Fruit fly (Drosophila melanogaster): ENCODE measurements around the gene Shaw.

Shaw gene

DNA sequence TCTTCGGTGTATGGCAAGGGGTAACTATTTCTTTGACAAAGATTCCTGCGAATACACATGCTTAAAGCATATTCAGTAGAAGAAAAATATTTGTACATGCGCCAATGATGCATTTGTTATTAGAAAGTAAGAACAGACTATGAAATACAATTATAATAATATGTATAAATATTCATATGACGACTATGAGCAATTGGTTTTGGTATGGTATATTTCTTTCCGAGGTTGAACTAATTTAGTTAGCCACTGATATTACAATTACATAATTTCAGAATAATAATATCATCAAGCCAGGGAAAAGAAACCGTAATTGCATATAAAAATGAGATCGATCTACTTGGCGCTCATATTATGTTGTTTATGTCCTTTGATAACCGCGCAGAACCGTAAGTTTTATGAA, 16.5 kb upstream of the Shaw start, which contains the start of gene CG43145:
TSS of gene CG43145 (plus strand) at position 301 of the 400 bp plus-strand sequence.
- no peak for TF ChIP-seq Snoo (tag; optimal IDR thresholded peaks at IDR 0.05)
- TF ChIP-seq D1 (tag; optimal IDR thresholded peaks at IDR 0.05), result no peak
- TF ChIP-seq CG17806 (tag; optimal IDR thresholded peaks at IDR 0.05), result no peak
- no peak for TF ChIP-seq CG8159 (tag; optimal IDR thresholded peaks at IDR 0.05)
- no peak for TF ChIP-seq CG14655 (GFP tag; optimal IDR thresholded peaks at IDR 0.05)
- TF ChIP-seq EcR (GFP tag; optimal IDR thresholded peaks at IDR 0.05), result no peak
- no peak for TF ChIP-seq fd96Ca (GFP tag; IDR thresholded peaks at IDR 0.05)
- no peak for TF ChIP-seq CG9948 (tag; optimal IDR thresholded peaks at IDR 0.05)
- TF ChIP-seq Pif1B (GFP tag; optimal IDR thresholded peaks at IDR 0.05), result no peak
- no peak for TF ChIP-seq CG32121 (GFP tag; IDR thresholded peaks at IDR 0.05)
- no peak for TF ChIP-seq CG4496 (GFP tag; IDR thresholded peaks at IDR 0.05)
- TF ChIP-seq CG15710 (tag; optimal IDR thresholded peaks at IDR 0.05), result no peak
- TF ChIP-seq Ets98B (GFP tag; IDR thresholded peaks at IDR 0.05), result no peak
- no peak for TF ChIP-seq rn (GFP tag; IDR thresholded peaks at IDR 0.05)
- no peak for TF ChIP-seq Pif1A (GFP tag; optimal IDR thresholded peaks at IDR 0.05)
- no peak for TF ChIP-seq CG12605 (GFP tag; IDR thresholded peaks at IDR 0.05)
- TF ChIP-seq gl (tag; optimal IDR thresholded peaks at IDR 0.05), result no peak
- TF ChIP-seq CG13204 (GFP tag; optimal IDR thresholded peaks at IDR 0.05), result no peak
- TF ChIP-seq CG10348 (GFP tag; IDR thresholded peaks at IDR 0.05), result no peak
- no peak for TF ChIP-seq CG34367 (tag; optimal IDR thresholded peaks at IDR 0.05)

DNA sequence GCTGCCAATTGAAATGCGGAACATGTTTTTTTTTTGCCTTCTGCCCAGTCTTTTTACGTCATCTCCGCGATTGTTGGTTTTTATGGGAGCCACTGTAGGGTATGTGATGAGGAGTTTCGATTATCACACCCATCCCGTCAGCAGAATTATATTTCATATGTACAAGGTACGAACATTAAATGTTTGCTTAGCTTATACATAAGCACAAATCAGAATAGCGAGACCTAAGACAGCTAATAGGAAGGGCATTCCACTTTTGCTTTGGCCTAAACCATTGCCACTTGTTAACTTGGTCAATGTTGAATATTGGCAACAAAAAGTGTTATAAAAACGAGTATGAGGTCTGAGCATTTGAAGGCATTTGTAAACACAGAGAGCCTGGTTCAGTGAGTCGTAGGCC, 14.7 kb upstream of the Shaw start, which contains the start of gene CG2816:
TSS of gene CG2816 (plus strand) at position 400 of the 400 bp plus-strand sequence.
- TF ChIP-seq CG10348 (GFP tag; IDR thresholded peaks at IDR 0.05), result peak; percentile 90
- peak; percentile 69 for TF ChIP-seq CG17806 (tag; optimal IDR thresholded peaks at IDR 0.05)
- no peak for TF ChIP-seq CG9948 (tag; optimal IDR thresholded peaks at IDR 0.05)
- peak; percentile 89 for TF ChIP-seq CG14655 (GFP tag; optimal IDR thresholded peaks at IDR 0.05)
- peak; percentile 96 for TF ChIP-seq Ets98B (GFP tag; IDR thresholded peaks at IDR 0.05)
- TF ChIP-seq fd96Ca (GFP tag; IDR thresholded peaks at IDR 0.05), result peak; percentile 97
- peak; percentile 85 for TF ChIP-seq CG8301 (tag; optimal IDR thresholded peaks at IDR 0.05)
- TF ChIP-seq CG15710 (tag; optimal IDR thresholded peaks at IDR 0.05), result no peak
- TF ChIP-seq CG4496 (GFP tag; IDR thresholded peaks at IDR 0.05), result peak; percentile 96
- TF ChIP-seq CG32121 (GFP tag; IDR thresholded peaks at IDR 0.05), result peak; percentile 96
- TF ChIP-seq CG13204 (GFP tag; optimal IDR thresholded peaks at IDR 0.05), result no peak
- TF ChIP-seq EcR (GFP tag; optimal IDR thresholded peaks at IDR 0.05), result no peak
- TF ChIP-seq CG34367 (tag; optimal IDR thresholded peaks at IDR 0.05), result peak; percentile 47
- no peak for TF ChIP-seq gl (tag; optimal IDR thresholded peaks at IDR 0.05)
- peak; percentile 72 for TF ChIP-seq Snoo (tag; optimal IDR thresholded peaks at IDR 0.05)
- TF ChIP-seq D1 (tag; optimal IDR thresholded peaks at IDR 0.05), result no peak
- TF ChIP-seq CG8159 (tag; optimal IDR thresholded peaks at IDR 0.05), result no peak
- TF ChIP-seq CG12605 (GFP tag; IDR thresholded peaks at IDR 0.05), result peak; percentile 91
- TF ChIP-seq Pif1B (GFP tag; optimal IDR thresholded peaks at IDR 0.05), result peak; percentile 81
- peak; percentile 82 for TF ChIP-seq Pif1A (GFP tag; optimal IDR thresholded peaks at IDR 0.05)
- TF ChIP-seq rn (GFP tag; IDR thresholded peaks at IDR 0.05), result peak; percentile 91

DNA sequence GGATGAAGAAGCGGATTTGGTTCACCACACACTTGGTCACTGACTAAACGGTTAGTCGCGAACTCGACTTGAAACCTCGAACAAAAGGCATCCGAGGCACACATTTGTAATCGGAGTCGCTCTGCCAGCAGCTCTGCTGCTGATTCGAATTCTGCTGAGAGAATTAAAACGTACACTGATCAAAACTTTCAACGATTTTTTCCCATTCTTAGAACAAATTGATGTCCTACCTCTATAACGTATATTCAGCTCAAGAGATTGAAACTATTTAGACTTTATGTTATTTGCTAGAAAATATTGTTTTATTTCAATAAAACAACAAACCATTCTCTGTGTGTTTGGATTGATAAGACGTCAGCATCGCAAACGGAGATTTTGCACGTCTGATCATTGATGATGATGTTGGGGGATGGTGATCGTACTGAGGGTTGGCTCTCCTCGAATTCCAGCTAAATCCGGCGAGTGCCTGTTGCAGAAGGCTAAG, 12.5 kb upstream of the Shaw start, which contains the start of gene CG31778:
TSS of gene CG31778 (minus strand) at position 51 of the 484 bp plus-strand sequence.
- TF ChIP-seq CG13204 (GFP tag; optimal IDR thresholded peaks at IDR 0.05) (peak; percentile 15), rn (GFP tag; IDR thresholded peaks at IDR 0.05) (peak; percentile 36; the same call in 1 of the 2 replicates), Snoo (tag; optimal IDR thresholded peaks at IDR 0.05) (peak; percentile 79), CG9948 (tag; optimal IDR thresholded peaks at IDR 0.05) (peak; percentile 60), Pif1A (GFP tag; optimal IDR thresholded peaks at IDR 0.05) (peak; percentile 56), CG34367 (tag; optimal IDR thresholded peaks at IDR 0.05) (peak; percentile 74), CG4496 (GFP tag; IDR thresholded peaks at IDR 0.05) (peak; percentile 87), CG17806 (tag; optimal IDR thresholded peaks at IDR 0.05) (peak; percentile 81), EcR (GFP tag; optimal IDR thresholded peaks at IDR 0.05) (no peak), CG32121 (GFP tag; IDR thresholded peaks at IDR 0.05) (peak; percentile 76), fd96Ca (GFP tag; IDR thresholded peaks at IDR 0.05) (peak; percentile 69), Pif1B (GFP tag; optimal IDR thresholded peaks at IDR 0.05) (peak; percentile 58), D1 (tag; optimal IDR thresholded peaks at IDR 0.05) (no peak), CG12605 (GFP tag; IDR thresholded peaks at IDR 0.05) (peak; percentile 58), CG15710 (tag; optimal IDR thresholded peaks at IDR 0.05) (peak; percentile 80), CG10348 (GFP tag; IDR thresholded peaks at IDR 0.05) (no peak), CG14655 (GFP tag; optimal IDR thresholded peaks at IDR 0.05) (peak; percentile 73), CG8159 (tag; optimal IDR thresholded peaks at IDR 0.05) (peak; percentile 77), gl (tag; optimal IDR thresholded peaks at IDR 0.05) (peak; percentile 45), Ets98B (GFP tag; IDR thresholded peaks at IDR 0.05) (peak; percentile 84), CG8301 (tag; optimal IDR thresholded peaks at IDR 0.05) (peak; percentile 70)

DNA sequence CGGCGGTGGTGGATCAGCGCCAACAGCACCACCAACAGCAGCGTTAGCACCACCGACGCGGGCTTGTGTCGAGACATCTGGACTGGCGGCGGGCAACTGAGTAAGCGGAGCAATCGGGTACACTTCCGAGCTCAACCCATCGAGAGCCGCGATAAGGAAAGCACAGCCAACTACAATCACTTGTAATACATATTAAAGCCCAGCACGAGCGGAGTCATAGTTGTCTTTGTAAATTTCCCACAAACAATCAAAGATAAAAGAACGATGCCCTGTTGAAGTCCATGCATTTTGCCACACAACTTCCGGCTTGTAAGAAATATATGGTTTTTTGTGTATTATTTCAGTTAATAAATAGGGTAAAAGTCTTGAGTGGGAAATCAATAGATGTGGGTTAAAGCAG, 11.0 kb upstream of the Shaw start, which contains the start of gene CG31777:
TSS of gene CG31777 (minus strand) at position 101 of the 400 bp plus-strand sequence.
- TF ChIP-seq EcR (GFP tag; optimal IDR thresholded peaks at IDR 0.05) (peak; percentile 56), fd96Ca (GFP tag; IDR thresholded peaks at IDR 0.05) (no peak)

DNA sequence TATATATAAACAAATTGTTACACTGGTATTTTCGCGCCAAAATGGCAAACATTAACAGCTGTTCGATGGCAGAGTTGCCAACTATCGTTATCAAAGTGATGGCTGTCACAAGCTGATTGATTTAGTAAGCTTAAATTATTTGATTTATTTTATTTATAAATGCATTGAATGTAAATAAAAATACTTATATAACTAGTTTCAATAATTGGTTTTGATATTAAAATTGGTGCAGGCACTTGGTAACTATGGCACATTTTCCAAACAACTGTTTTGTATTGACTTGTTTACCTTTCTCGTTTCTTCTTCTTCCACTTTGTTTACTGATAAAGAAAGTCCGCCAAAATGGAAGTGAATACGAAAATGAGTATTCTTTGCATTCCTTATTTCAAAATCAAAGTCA, 6.3 kb upstream of the Shaw start, which contains the start of gene cutlet:
TSS of gene cutlet (minus strand) at position 84 of the 400 bp plus-strand sequence.
- TF ChIP-seq CG17806 (tag; optimal IDR thresholded peaks at IDR 0.05) (no peak), Ets98B (GFP tag; IDR thresholded peaks at IDR 0.05) (no peak), CG10348 (GFP tag; IDR thresholded peaks at IDR 0.05) (no peak), D1 (tag; optimal IDR thresholded peaks at IDR 0.05) (no peak), CG13204 (GFP tag; optimal IDR thresholded peaks at IDR 0.05) (no peak), gl (tag; optimal IDR thresholded peaks at IDR 0.05) (no peak), CG34367 (tag; optimal IDR thresholded peaks at IDR 0.05) (no peak), EcR (GFP tag; optimal IDR thresholded peaks at IDR 0.05) (no peak), CG8301 (tag; optimal IDR thresholded peaks at IDR 0.05) (no peak), CG32121 (GFP tag; IDR thresholded peaks at IDR 0.05) (no peak), Snoo (tag; optimal IDR thresholded peaks at IDR 0.05) (no peak)
